Worm (Caenorhabditis elegans) whole organism, L2 larva: Measurements from ENCODE around the gene C13A2.6.

Experiments
- nhr-10 ChIP-seq: sonication (generic microtip); optimal IDR thresholded peaks from 2 replicates; lab custom pipeline; 2017; ENCODE audit warnings: missing biosample characterization, missing genetic modification characterization
- nhr-237 ChIP-seq: fragments of 150-350 bp; optimal IDR thresholded peaks from 2 replicates; lab custom pipeline; 2014; ENCODE audit warnings: missing biosample characterization, missing genetic modification characterization
- nhr-25 ChIP-seq: fragments of 150-350 bp; sonication (generic microtip); optimal IDR thresholded peaks from 3 replicates; lab custom pipeline; 2014; ENCODE audit warnings: missing biosample characterization, missing genetic modification characterization
- snpc-4 ChIP-seq: fragments of 150-350 bp; optimal IDR thresholded peaks from 2 replicates; lab custom pipeline; 2014; ENCODE audit warnings: missing biosample characterization, missing genetic modification characterization
- unc-39 ChIP-seq: fragments of 150-350 bp; optimal IDR thresholded peaks from 2 replicates; lab custom pipeline; 2014; ENCODE audit warnings: missing biosample characterization, missing genetic modification characterization

DNA sequence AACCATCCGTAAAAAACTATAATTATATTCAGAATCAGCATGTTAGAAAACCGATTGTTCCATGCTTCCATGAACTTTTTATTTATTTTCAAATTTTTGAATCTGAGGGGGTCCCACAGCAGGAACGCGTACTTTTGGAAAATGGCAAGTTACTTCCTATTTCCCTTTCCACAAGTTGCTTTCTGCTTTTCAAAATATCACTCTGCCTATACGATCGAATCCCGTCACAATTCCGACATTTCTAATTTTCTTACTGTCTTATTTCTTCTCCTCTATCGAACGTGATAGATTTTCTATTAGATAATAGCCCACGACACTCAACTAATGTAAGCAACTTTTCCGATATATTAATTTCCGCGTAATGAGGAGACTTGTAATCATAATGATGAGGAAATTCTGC, 6.0 kb downstream of the C13A2.6 start, which contains the start of gene C13A2.5:
- TF ChIP-seq nhr-25 (tag; lab: Kevin White, UChicago): no peak
- TF ChIP-seq unc-39: no peak
- no peak for TF ChIP-seq nhr-237 (tag; lab: Kevin White, UChicago)
- TF ChIP-seq nhr-10: no peak
- TF ChIP-seq snpc-4 (tag; lab: Kevin White, UChicago): no peak
